Worm (Caenorhabditis elegans) whole organism, late embryonic: ENCODE data around the gene ttr-31.
A peak's percentile ranks its signal among the peaks of the same experiment; 100 is the strongest.

Experiments
- C38D4.7 ChIP-seq: fragments of 200-800 bp; sonication (Bioruptor generic); optimal IDR thresholded peaks from 2 replicates; lab custom pipeline; 2018; ENCODE audit warnings: mild to moderate bottlenecking, missing genetic modification characterization, moderate library complexity, missing compliant biosample characterization
- F13H6.1 ChIP-seq: sonication (generic microtip); optimal IDR thresholded peaks from 2 replicates; lab custom pipeline; 2016; ENCODE audit warnings: missing genetic modification characterization, missing compliant biosample characterization
- K09A11.1 ChIP-seq: sonication (generic microtip); optimal IDR thresholded peaks from 2 replicates; lab custom pipeline; 2017; ENCODE audit warnings: antibody characterized with exemption, mild to moderate bottlenecking, missing genetic modification characterization, missing compliant biosample characterization; ENCODE audit not compliant: insufficient read depth
- ama-1 ChIP-seq: fragments of 150-350 bp; optimal IDR thresholded peaks from 2 replicates; lab custom pipeline; 2014
- ceh-14 ChIP-seq: sonication (generic microtip); optimal IDR thresholded peaks from 2 replicates; lab custom pipeline; 2016; ENCODE audit warnings: missing genotype, missing genetic modification characterization, missing compliant biosample characterization
- ceh-18 ChIP-seq: sonication (generic microtip); optimal IDR thresholded peaks from 2 replicates; lab custom pipeline; 2016; ENCODE audit warnings: missing genetic modification characterization, missing compliant biosample characterization
- ceh-19 ChIP-seq: fragments of 200-800 bp; sonication (Bioruptor generic); optimal IDR thresholded peaks from 2 replicates; lab custom pipeline; 2018; ENCODE audit warnings: mild to moderate bottlenecking, missing genetic modification characterization, missing compliant biosample characterization
- ceh-2 ChIP-seq: sonication (generic microtip); optimal IDR thresholded peaks from 2 replicates; lab custom pipeline; 2016; ENCODE audit warnings: missing genotype, missing genetic modification characterization, missing compliant biosample characterization
- ceh-22 ChIP-seq: sonication (generic microtip); optimal IDR thresholded peaks from 2 replicates; lab custom pipeline; 2017; ENCODE audit warnings: missing biosample characterization, missing genetic modification characterization
- ceh-30 ChIP-seq: fragments of 150-350 bp; optimal IDR thresholded peaks from 2 replicates; lab custom pipeline; 2014; ENCODE audit warnings: missing biosample characterization, missing genetic modification characterization
- ceh-31 ChIP-seq: sonication (generic microtip); optimal IDR thresholded peaks from 2 replicates; lab custom pipeline; 2016; ENCODE audit warnings: missing genetic modification characterization, missing compliant biosample characterization
- ceh-48 ChIP-seq: sonication (generic microtip); optimal IDR thresholded peaks from 2 replicates; lab custom pipeline; 2016; ENCODE audit warnings: missing genetic modification characterization, inconsistent platforms, missing compliant biosample characterization
- ceh-9 ChIP-seq: sonication (generic microtip); optimal IDR thresholded peaks from 2 replicates; lab custom pipeline; 2016; ENCODE audit warnings: mild to moderate bottlenecking, missing genetic modification characterization, inconsistent platforms, missing compliant biosample characterization
- dmd-4 ChIP-seq: sonication (generic microtip); optimal IDR thresholded peaks from 2 replicates; lab custom pipeline; 2016; ENCODE audit warnings: borderline replicate concordance, missing genetic modification characterization, missing compliant biosample characterization
- dve-1 ChIP-seq: sonication (generic microtip); optimal IDR thresholded peaks from 2 replicates; lab custom pipeline; 2017; ENCODE audit warnings: antibody characterized with exemption, mild to moderate bottlenecking, missing genetic modification characterization, missing compliant biosample characterization
- elt-4 ChIP-seq: sonication (generic microtip); optimal IDR thresholded peaks from 2 replicates; lab custom pipeline; 2016; ENCODE audit warnings: missing genetic modification characterization, missing compliant biosample characterization
- ets-4 ChIP-seq: sonication (generic microtip); optimal IDR thresholded peaks from 2 replicates; lab custom pipeline; 2016; ENCODE audit warnings: missing genetic modification characterization, missing compliant biosample characterization
- eyg-1 ChIP-seq: sonication (generic microtip); optimal IDR thresholded peaks from 2 replicates; lab custom pipeline; 2016; ENCODE audit warnings: missing genotype, missing genetic modification characterization, missing compliant biosample characterization
- fkh-10 ChIP-seq: fragments of 150-350 bp; optimal IDR thresholded peaks from 2 replicates; lab custom pipeline; 2014; ENCODE audit warnings: missing biosample characterization, missing genetic modification reagents, missing genetic modification characterization
- hlh-15 ChIP-seq: sonication (generic microtip); optimal IDR thresholded peaks from 2 replicates; lab custom pipeline; 2016; ENCODE audit warnings: missing genetic modification characterization, missing compliant biosample characterization
- hlh-6 ChIP-seq: sonication (generic microtip); optimal IDR thresholded peaks from 2 replicates; lab custom pipeline; 2016; ENCODE audit warnings: missing genotype, missing genetic modification characterization, missing compliant biosample characterization
- hlh-8 ChIP-seq: sonication (generic microtip); optimal IDR thresholded peaks from 2 replicates; lab custom pipeline; 2016; ENCODE audit warnings: missing genotype, missing genetic modification characterization, missing compliant biosample characterization
- lim-6 ChIP-seq: sonication (generic microtip); optimal IDR thresholded peaks from 2 replicates; lab custom pipeline; 2016; ENCODE audit warnings: missing genetic modification characterization, missing compliant biosample characterization
- mec-3 ChIP-seq: sonication (generic microtip); optimal IDR thresholded peaks from 2 replicates; lab custom pipeline; 2016; ENCODE audit warnings: borderline replicate concordance, missing genetic modification characterization, missing compliant biosample characterization
- nfya-1 ChIP-seq: sonication (generic microtip); optimal IDR thresholded peaks from 2 replicates; lab custom pipeline; 2017; ENCODE audit warnings: missing genetic modification characterization, mild to moderate bottlenecking, missing compliant biosample characterization, antibody characterized with exemption, moderate library complexity
- nhr-11 ChIP-seq: fragments of 150-350 bp; optimal IDR thresholded peaks from 2 replicates; lab custom pipeline; 2014; ENCODE audit warnings: missing biosample characterization, missing genetic modification characterization
- nhr-232 ChIP-seq: sonication (generic microtip); optimal IDR thresholded peaks from 2 replicates; lab custom pipeline; 2016; ENCODE audit warnings: missing genetic modification characterization, missing compliant biosample characterization
- npax-4 ChIP-seq: sonication (generic microtip); optimal IDR thresholded peaks from 2 replicates; lab custom pipeline; 2016; ENCODE audit warnings: missing genetic modification characterization, missing compliant biosample characterization
- pag-3 ChIP-seq: sonication (generic microtip); optimal IDR thresholded peaks from 2 replicates; lab custom pipeline; 2016; ENCODE audit warnings: missing compliant biosample characterization, missing genetic modification characterization, borderline replicate concordance
- pat-9 ChIP-seq: fragments of 200-800 bp; sonication (Bioruptor generic); optimal IDR thresholded peaks from 2 replicates; lab custom pipeline; 2018; ENCODE audit warnings: mild to moderate bottlenecking, missing genetic modification characterization, moderate library complexity, missing compliant biosample characterization
- pha-4 ChIP-seq: fragments of 150-350 bp; optimal IDR thresholded peaks from 2 replicates; lab custom pipeline; 2018; ENCODE audit warnings: missing biosample characterization, missing genetic modification reagents, missing genetic modification characterization
- pqm-1 ChIP-seq: sonication (generic microtip); optimal IDR thresholded peaks from 2 replicates; lab custom pipeline; 2016; ENCODE audit warnings: missing genetic modification characterization, missing compliant biosample characterization
- pros-1 ChIP-seq: fragments of 150-350 bp; optimal IDR thresholded peaks from 2 replicates; lab custom pipeline; 2014; ENCODE audit warnings: missing biosample characterization, missing genetic modification reagents, missing genetic modification characterization
- sdc-2 ChIP-seq: sonication (generic microtip); optimal IDR thresholded peaks from 2 replicates; lab custom pipeline; 2016; ENCODE audit warnings: missing genotype, missing genetic modification characterization, missing compliant biosample characterization
- sox-2 ChIP-seq: fragments of 200-800 bp; sonication (Bioruptor generic); IDR thresholded peaks from 2 replicates; pipeline ENCODE4 v1.3.6; 2022; ENCODE audit warnings: missing genetic modification reagents, missing genetic modification characterization, missing compliant biosample characterization
- tbx-7 ChIP-seq: sonication (generic microtip); optimal IDR thresholded peaks from 2 replicates; lab custom pipeline; 2016; ENCODE audit warnings: missing genotype, missing genetic modification characterization, missing compliant biosample characterization
- unc-3 ChIP-seq, 2 experiments: fragments of 200-800 bp in 1 of 2; sonication (Bioruptor generic) in 1 of 2; sonication (generic microtip) in 1 of 2; conservative IDR thresholded peaks in 1 of 2; optimal IDR thresholded peaks in 1 of 2; 2 replicates each; pipeline versions ENCODE4 v1.3.6 to Lab custom; 2016 to 2022; ENCODE audit warnings: missing compliant biosample characterization in 2 of 2, missing genetic modification characterization in 2 of 2, missing genetic modification reagents in 1 of 2
- unc-42 ChIP-seq: sonication (generic microtip); optimal IDR thresholded peaks from 2 replicates; lab custom pipeline; 2016; ENCODE audit warnings: missing genotype, missing genetic modification characterization, missing compliant biosample characterization

Gene ttr-31

ce11 chrX:10963453-10964046 is 45.3 kb downstream of the ttr-31 start, which contains the start of gene nas-10 (continued):
- TF ChIP-seq ceh-9 (peak; percentile 75), ceh-2 (tag; lab: Kevin White, UChicago) (peak; percentile 75), ceh-31 (peak; percentile 31), nhr-232 (tag; lab: Kevin White, UChicago) (peak; percentile 70), C38D4.7 (GFP tag; lab: Kevin White, UChicago) (peak; percentile 73), tbx-7 (tag; lab: Kevin White, UChicago) (peak; percentile 21), pros-1 (tag; lab: Kevin White, UChicago) (no peak), F13H6.1 (tag; lab: Kevin White, UChicago) (peak; percentile 55), ceh-22 (tag; lab: Kevin White, UChicago) (no peak), unc-42 (tag; lab: Kevin White, UChicago) (peak; percentile 37), K09A11.1 (tag; lab: Kevin White, UChicago) (peak; percentile 75), dve-1 (tag; lab: Kevin White, UChicago) (peak; percentile 40), lim-6 (tag; lab: Kevin White, UChicago) (peak; percentile 46), sdc-2 (peak; percentile 84), unc-3 (GFP tag; conservative IDR thresholded peaks at IDR 0.05; lab: Robert Waterston, UW) (peak; percentile 78), unc-3 (tag; optimal IDR thresholded peaks at IDR 0.05; lab: Kevin White, UChicago) (peak; percentile 84), fkh-10 (GFP tag; lab: Kevin White, UChicago) (no peak), ets-4 (tag; lab: Kevin White, UChicago) (peak; percentile 34), ceh-14 (tag; lab: Kevin White, UChicago) (peak; percentile 60), sox-2 (peak; percentile 51), ceh-18 (tag; lab: Kevin White, UChicago) (peak; percentile 47), pqm-1 (tag; lab: Kevin White, UChicago) (peak; percentile 49), npax-4 (tag; lab: Kevin White, UChicago) (peak; percentile 68), ceh-30 (tag; lab: Kevin White, UChicago) (no peak), mec-3 (no peak), hlh-15 (tag; lab: Kevin White, UChicago) (peak; percentile 58), pat-9 (tag; lab: Kevin White, UChicago) (peak; percentile 86), pha-4 (tag; lab: Kevin White, UChicago) (no peak), elt-4 (no peak), eyg-1 (tag; lab: Kevin White, UChicago) (peak; percentile 73), hlh-8 (tag; lab: Kevin White, UChicago) (peak; percentile 82), ceh-48 (tag; lab: Kevin White, UChicago) (peak; percentile 71), hlh-6 (tag; lab: Kevin White, UChicago) (peak; percentile 70), dmd-4 (tag; lab: Kevin White, UChicago) (peak; percentile 60), ceh-19 (GFP tag; lab: Kevin White, UChicago) (peak; percentile 83), nhr-11 (tag; lab: Kevin White, UChicago) (no peak), ama-1 (lab: Kevin White, UChicago) (no peak), nfya-1 (tag; lab: Kevin White, UChicago) (peak; percentile 56)

DNA sequence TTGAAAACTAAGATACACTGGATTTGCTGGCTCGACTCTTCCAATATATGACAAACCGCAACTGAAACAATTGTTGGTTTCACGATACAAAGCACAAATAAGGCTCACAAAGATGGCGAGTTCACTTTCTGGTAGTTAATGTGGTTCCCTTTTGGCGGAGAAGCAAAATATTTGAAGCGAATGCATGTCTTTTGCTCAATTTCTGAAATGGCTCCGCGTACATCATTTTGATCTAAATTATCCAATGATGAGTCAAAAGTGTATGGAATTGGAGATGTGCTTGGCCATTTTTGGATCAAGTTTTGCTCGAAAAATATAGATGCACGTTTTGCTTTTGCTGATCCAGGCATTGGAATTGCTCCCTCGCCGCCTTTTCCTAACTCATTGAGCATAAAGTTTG is 47.1 kb downstream of the ttr-31 start:
- no peak for TF ChIP-seq ama-1 (lab: Kevin White, UChicago)
- TF ChIP-seq, all 69 proteins: peak for 0

- TF ChIP-seq ceh-18 (tag; lab: Kevin White, UChicago): no peak
- no peak for TF ChIP-seq pag-3
- TF ChIP-seq ceh-48 (tag; lab: Kevin White, UChicago): no peak
These were observed 49.7 kb downstream of the ttr-31 start, which contains the start of gene K09C8.2 for ce11 chrX:10959136-10959535. TSS of gene K09C8.2 (plus strand) at chrX:10959436.
